Fruit fly (Drosophila melanogaster): ENCODE measurements around the gene CG31097.

DNA sequence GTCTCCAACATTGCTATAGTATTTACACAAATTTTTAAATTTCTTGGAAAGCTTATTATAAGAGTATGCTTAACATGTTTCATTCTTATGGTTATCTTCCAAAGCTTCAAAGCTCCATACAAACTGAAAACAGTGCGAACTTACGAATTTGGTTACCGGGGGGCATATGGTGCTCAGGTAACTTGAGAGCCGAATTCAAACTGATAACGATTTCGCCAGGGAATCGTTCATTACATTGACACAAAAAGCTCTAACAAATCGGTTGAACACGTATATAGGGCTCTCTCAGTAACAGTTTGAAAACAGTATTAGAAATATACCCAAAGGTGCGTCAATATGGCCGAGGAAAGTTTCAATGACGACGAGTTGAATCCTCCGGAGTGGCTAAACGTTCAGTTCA is 3.0 kb upstream of the CG31097 start, which contains the start of gene CG13659:
- TF ChIP-seq kay (GFP tag; ENCODE audit: borderline replicate concordance) (peak; percentile 46), cic (GFP tag; optimal IDR thresholded peaks at IDR 0.05) (no peak)
